Fruit fly (Drosophila melanogaster) whole organism, embryonic: ENCODE measurements around the gene Cyp4ac1.

Experiments
- Abd-B ChIP-seq: fragments of 200-800 bp; sonication (Bioruptor generic); optimal IDR thresholded peaks from 2 replicates; lab custom pipeline; 2018; ENCODE audit warnings: missing biosample characterization, mild to moderate bottlenecking, missing genetic modification characterization, moderate library complexity
- Adf1 ChIP-seq: fragments of 200-800 bp; sonication (Bioruptor generic); IDR thresholded peaks from 2 replicates; pipeline ENCODE4 v1.3.6; 2022; ENCODE audit warnings: missing biosample characterization, missing genetic modification characterization
- B-H1 ChIP-seq: fragments of 200-800 bp; sonication (Bioruptor generic); IDR thresholded peaks from 3 replicates; pipeline ENCODE4 v1.3.6; 2022; ENCODE audit warnings: missing biosample characterization, missing genetic modification characterization
- BtbVII ChIP-seq: fragments of 200-800 bp; sonication (Bioruptor generic); optimal IDR thresholded peaks from 3 replicates; lab custom pipeline; 2017; ENCODE audit warnings: missing biosample characterization, mild to moderate bottlenecking, missing genetic modification characterization
- Bteb2 ChIP-seq: fragments of 200-800 bp; sonication (Bioruptor generic); optimal IDR thresholded peaks from 2 replicates; lab custom pipeline; 2016; ENCODE audit warnings: missing biosample characterization, missing genetic modification characterization
- CG10565 ChIP-seq: fragments of 200-800 bp; sonication (Bioruptor generic); optimal IDR thresholded peaks from 3 replicates; lab custom pipeline; 2016; ENCODE audit warnings: missing biosample characterization, mild to moderate bottlenecking, missing genetic modification characterization
- CG11560 ChIP-seq: fragments of 200-800 bp; sonication (Bioruptor generic); IDR thresholded peaks from 3 replicates; pipeline ENCODE4 v1.3.6; 2022; ENCODE audit warnings: missing biosample characterization, missing genetic modification characterization
- CG12219 ChIP-seq: fragments of 200-800 bp; sonication (Bioruptor generic); optimal IDR thresholded peaks from 3 replicates; lab custom pipeline; 2018; ENCODE audit warnings: missing biosample characterization, mild to moderate bottlenecking, missing genetic modification characterization
- CG12391 ChIP-seq: fragments of 200-800 bp; sonication (Bioruptor generic); optimal IDR thresholded peaks from 3 replicates; lab custom pipeline; 2018; ENCODE audit warnings: missing biosample characterization, mild to moderate bottlenecking, missing genetic modification characterization, moderate library complexity
- CG13775 ChIP-seq: fragments of 200-800 bp; sonication (Bioruptor generic); optimal IDR thresholded peaks from 3 replicates; lab custom pipeline; 2017; ENCODE audit warnings: missing biosample characterization, mild to moderate bottlenecking, missing genetic modification characterization
- CG15601 ChIP-seq: fragments of 200-800 bp; sonication (Bioruptor generic); optimal IDR thresholded peaks from 3 replicates; lab custom pipeline; 2019; ENCODE audit warnings: missing biosample characterization, mild to moderate bottlenecking, missing genetic modification characterization, moderate library complexity
- CG18262 ChIP-seq: fragments of 200-800 bp; optimal IDR thresholded peaks from 3 replicates; lab custom pipeline; 2019; ENCODE audit warnings: missing biosample characterization, mild to moderate bottlenecking, missing genetic modification characterization, moderate library complexity
- CG31388 ChIP-seq: fragments of 200-800 bp; sonication (Bioruptor generic); optimal IDR thresholded peaks from 2 replicates; lab custom pipeline; 2016; ENCODE audit warnings: missing biosample characterization, missing genetic modification characterization
- CG3838 ChIP-seq: fragments of 200-800 bp; sonication (Bioruptor generic); optimal IDR thresholded peaks from 3 replicates; lab custom pipeline; 2016; ENCODE audit warnings: missing biosample characterization, missing genetic modification characterization
- CG3847 ChIP-seq: fragments of 200-800 bp; sonication (Bioruptor generic); IDR thresholded peaks from 2 replicates; pipeline ENCODE4 v1.3.6; 2022; ENCODE audit warnings: missing biosample characterization, missing genetic modification characterization
- CG3995 ChIP-seq: fragments of 200-800 bp; sonication (Bioruptor generic); optimal IDR thresholded peaks from 3 replicates; lab custom pipeline; 2016; ENCODE audit warnings: missing biosample characterization, missing genetic modification characterization
- CG4424 ChIP-seq: fragments of 200-800 bp; sonication (Bioruptor generic); optimal IDR thresholded peaks from 3 replicates; lab custom pipeline; 2016; ENCODE audit warnings: missing biosample characterization, missing genetic modification characterization
- CG4820 ChIP-seq: fragments of 200-800 bp; sonication (Bioruptor generic); optimal IDR thresholded peaks from 3 replicates; lab custom pipeline; 2016; ENCODE audit warnings: missing biosample characterization, missing genetic modification characterization
- CG7963 ChIP-seq: fragments of 200-800 bp; sonication (Bioruptor generic); IDR thresholded peaks from 3 replicates; pipeline ENCODE4 v1.3.6; 2022; ENCODE audit warnings: missing biosample characterization, missing genetic modification characterization; ENCODE audit not compliant: partially characterized antibody
- Elba2 ChIP-seq: fragments of 200-800 bp; sonication (Bioruptor generic); optimal IDR thresholded peaks from 3 replicates; lab custom pipeline; 2016; ENCODE audit warnings: missing biosample characterization, missing genetic modification characterization
- Hr39 ChIP-seq: fragments of >200 bp; optimal IDR thresholded peaks from 2 replicates; lab custom pipeline; 2017
- Hr78 ChIP-seq, 2 experiments: fragments of 200-800 bp in 1 of 2; fragments of >200 bp in 1 of 2; sonication (Bioruptor generic) in 1 of 2; optimal IDR thresholded peaks; 2 replicates each; lab custom pipeline; 2017 to 2019; ENCODE audit warnings: missing biosample characterization in 2 of 2, missing genetic modification characterization in 2 of 2, mild to moderate bottlenecking in 1 of 2, moderate library complexity in 1 of 2
- Jarid2 ChIP-seq: fragments of 200-800 bp; sonication (Bioruptor generic); optimal IDR thresholded peaks from 3 replicates; lab custom pipeline; 2017; ENCODE audit warnings: mild to moderate bottlenecking, missing biosample characterization, missing genetic modification reagents, missing genetic modification characterization
- MTF-1 ChIP-seq: fragments of 200-800 bp; sonication (Bioruptor generic); optimal IDR thresholded peaks from 2 replicates; lab custom pipeline; 2018; ENCODE audit warnings: missing biosample characterization, mild to moderate bottlenecking, missing genetic modification characterization, borderline replicate concordance
- Max ChIP-seq: fragments of 200-800 bp; sonication (Bioruptor generic); optimal IDR thresholded peaks from 2 replicates; lab custom pipeline; 2016; ENCODE audit warnings: missing biosample characterization, mild to moderate bottlenecking, missing genetic modification characterization
- Six4 ChIP-seq: fragments of 200-800 bp; sonication (Bioruptor generic); optimal IDR thresholded peaks from 2 replicates; lab custom pipeline; 2016; ENCODE audit warnings: missing biosample characterization, missing genetic modification characterization
- Sry-δ ChIP-seq: fragments of 200-800 bp; sonication (Bioruptor generic); optimal IDR thresholded peaks from 2 replicates; lab custom pipeline; 2016; ENCODE audit warnings: missing biosample characterization, missing genetic modification characterization
- Stat92E ChIP-seq, 3 experiments: fragments of >200 bp in 2 of 3; fragments of 200-800 bp in 1 of 3; sonication (Bioruptor generic) in 1 of 3; optimal IDR thresholded peaks; 2 replicates each; lab custom pipeline; 2017 to 2019; ENCODE audit warnings: missing biosample characterization in 3 of 3, missing genetic modification characterization in 3 of 3, mild to moderate bottlenecking in 1 of 3, moderate library complexity in 1 of 3
- Tbp ChIP-seq: fragments of >200 bp; optimal IDR thresholded peaks from 2 replicates; lab custom pipeline; 2018; ENCODE audit warnings: missing biosample characterization, missing genetic modification characterization
- ato ChIP-seq: fragments of 200-800 bp; sonication (Bioruptor generic); IDR thresholded peaks from 2 replicates; pipeline ENCODE4 v1.3.6; 2022; ENCODE audit warnings: missing biosample characterization, missing genetic modification characterization; ENCODE audit not compliant: partially characterized antibody
- danr ChIP-seq: fragments of 200-800 bp; sonication (Bioruptor generic); IDR thresholded peaks from 2 replicates; pipeline ENCODE4 v1.3.6; 2022; ENCODE audit warnings: missing biosample characterization, missing genetic modification characterization
- exex ChIP-seq: fragments of 200-800 bp; sonication (Bioruptor generic); optimal IDR thresholded peaks from 4 replicates; lab custom pipeline; 2018; ENCODE audit warnings: missing biosample characterization, mild to moderate bottlenecking, missing genetic modification characterization, moderate library complexity
- fu2 ChIP-seq: fragments of 200-800 bp; sonication (Bioruptor generic); optimal IDR thresholded peaks from 2 replicates; lab custom pipeline; 2016; ENCODE audit warnings: missing biosample characterization, missing genetic modification characterization
- hb ChIP-seq: fragments of 200-800 bp; sonication (Bioruptor generic); IDR thresholded peaks from 3 replicates; pipeline ENCODE4 v1.3.6; 2022; ENCODE audit warnings: missing biosample characterization, missing genetic modification characterization; ENCODE audit not compliant: partially characterized antibody
- her ChIP-seq: fragments of 200-800 bp; sonication (Bioruptor generic); optimal IDR thresholded peaks from 2 replicates; lab custom pipeline; 2016; ENCODE audit warnings: missing biosample characterization, missing genetic modification characterization
- insv ChIP-seq, 2 experiments: fragments of 200-800 bp; sonication (Bioruptor generic); optimal IDR thresholded peaks; 3 replicates each; lab custom pipeline; 2016 to 2018; ENCODE audit warnings: missing biosample characterization in 2 of 2, missing genetic modification characterization in 2 of 2
- kay ChIP-seq: fragments of 200-800 bp; sonication (Bioruptor generic); optimal IDR thresholded peaks from 2 replicates; lab custom pipeline; 2016; ENCODE audit warnings: missing biosample characterization, missing genetic modification characterization
- kni ChIP-seq: fragments of 200-800 bp; sonication (Bioruptor generic); optimal IDR thresholded peaks from 3 replicates; lab custom pipeline; 2017; ENCODE audit warnings: mild to moderate bottlenecking, missing biosample characterization, missing genetic modification reagents, missing genetic modification characterization
- lilli ChIP-seq: fragments of 200-800 bp; sonication (Bioruptor generic); optimal IDR thresholded peaks from 3 replicates; lab custom pipeline; 2016; ENCODE audit warnings: missing biosample characterization, missing genetic modification characterization
- lmd ChIP-seq: fragments of 200-800 bp; sonication (Bioruptor generic); IDR thresholded peaks from 2 replicates; pipeline ENCODE4 v1.3.6; 2022; ENCODE audit warnings: missing biosample characterization, missing genetic modification characterization
- lola ChIP-seq, 3 experiments: fragments of >200 bp in 2 of 3; fragments of 200-800 bp in 1 of 3; sonication (Bioruptor generic) in 1 of 3; optimal IDR thresholded peaks; 2 replicates each; lab custom pipeline; 2017 to 2019; ENCODE audit warnings: missing biosample characterization in 3 of 3, missing genetic modification characterization in 3 of 3, mild to moderate bottlenecking in 1 of 3, moderate library complexity in 1 of 3
- odd ChIP-seq: fragments of 200-800 bp; sonication (Bioruptor generic); optimal IDR thresholded peaks from 2 replicates; lab custom pipeline; 2017; ENCODE audit warnings: missing biosample characterization, mild to moderate bottlenecking, missing genetic modification characterization
- otp ChIP-seq: fragments of 200-800 bp; sonication (Bioruptor generic); IDR thresholded peaks from 3 replicates; pipeline ENCODE4, ENCODE4 v1.3.6; 2022; ENCODE audit warnings: missing biosample characterization, missing genetic modification characterization
- run ChIP-seq: fragments of 200-800 bp; sonication (Bioruptor generic); optimal IDR thresholded peaks from 3 replicates; lab custom pipeline; 2018; ENCODE audit warnings: missing biosample characterization, mild to moderate bottlenecking, missing genetic modification characterization
- shn ChIP-seq: fragments of 200-800 bp; sonication (Bioruptor generic); optimal IDR thresholded peaks from 3 replicates; lab custom pipeline; 2016; ENCODE audit warnings: missing biosample characterization, missing genetic modification characterization
- slp2 ChIP-seq: fragments of 200-800 bp; sonication (Bioruptor generic); optimal IDR thresholded peaks from 2 replicates; lab custom pipeline; 2016; ENCODE audit warnings: missing biosample characterization, missing genetic modification characterization
- stwl ChIP-seq: fragments of 200-800 bp; sonication (Bioruptor generic); optimal IDR thresholded peaks from 3 replicates; lab custom pipeline; 2018; ENCODE audit warnings: missing biosample characterization, mild to moderate bottlenecking, missing genetic modification characterization, moderate library complexity
- tap ChIP-seq: fragments of 200-800 bp; optimal IDR thresholded peaks from 3 replicates; lab custom pipeline; 2019; ENCODE audit warnings: missing biosample characterization, mild to moderate bottlenecking, missing genetic modification characterization, moderate library complexity
- wdn ChIP-seq: fragments of 200-800 bp; sonication (Bioruptor generic); IDR thresholded peaks from 2 replicates; pipeline ENCODE4 v1.3.6; 2022; ENCODE audit warnings: missing biosample characterization, missing genetic modification characterization
- zen2 ChIP-seq: fragments of 200-800 bp; sonication (Bioruptor generic); IDR thresholded peaks from 3 replicates; pipeline ENCODE4 v1.3.6; 2022; ENCODE audit warnings: missing biosample characterization, missing genetic modification characterization; ENCODE audit not compliant: partially characterized antibody

Gene Cyp4ac1

dm6 chr2L:5237899-5238566 is 25.8 kb upstream of the Cyp4ac1 start (continued):
- TF ChIP-seq zen2 (GFP tag; lab: Robert Waterston, UW) (no peak), CG3847 (no peak), Sry-δ (no peak), B-H1 (no peak), otp (GFP tag; lab: Robert Waterston, UW) (no peak), slp2 (no peak), hb (GFP tag; lab: Robert Waterston, UW) (no peak), CG18262 (tag; lab: Kevin White, UChicago) (peak; percentile 92), CG4820 (GFP tag; lab: Kevin White, UChicago) (peak; percentile 32), kay (GFP tag; lab: Kevin White, UChicago) (peak; percentile 5), CG15601 (tag; lab: Kevin White, UChicago) (peak; percentile 81), Abd-B (GFP tag; lab: Kevin White, UChicago) (peak; percentile 67), Hr39 (lab: Kevin White, UChicago) (no peak), kni (GFP tag; lab: Kevin White, UChicago) (no peak), CG10565 (GFP tag; lab: Kevin White, UChicago) (no peak), run (tag; lab: Kevin White, UChicago) (peak; percentile 13), CG31388 (no peak), CG3995 (GFP tag; lab: Kevin White, UChicago) (no peak), odd (GFP tag; lab: Kevin White, UChicago) (peak; percentile 6), Six4 (peak; percentile 46), CG11560 (tag; lab: Robert Waterston, UW) (no peak), tap (tag; lab: Kevin White, UChicago) (peak; percentile 55), lola (GFP tag; optimal IDR thresholded peaks at IDR 0.05; lab: Kevin White, UChicago) (peak in 1 of 3 experiments; percentile 92), CG12391 (tag; lab: Kevin White, UChicago) (peak; percentile 90), CG3838 (GFP tag; lab: Kevin White, UChicago) (no peak), exex (tag; lab: Kevin White, UChicago) (no peak), CG12219 (GFP tag; lab: Kevin White, UChicago) (no peak), shn (no peak), stwl (peak; percentile 31), fu2 (GFP tag; lab: Kevin White, UChicago) (no peak), Bteb2 (no peak), CG7963 (GFP tag; lab: Robert Waterston, UW) (no peak), insv (GFP tag; optimal IDR thresholded peaks at IDR 0.05; lab: Kevin White, UChicago) (no peak), Max (peak; percentile 28), lilli (GFP tag; lab: Kevin White, UChicago) (peak; percentile 38), BtbVII (no peak), CG4424 (GFP tag; lab: Kevin White, UChicago) (peak; percentile 71), Hr78 (GFP tag; optimal IDR thresholded peaks at IDR 0.05; lab: Kevin White, UChicago) (peak in 1 of 2 experiments; percentile 73), Elba2 (GFP tag; lab: Kevin White, UChicago) (no peak), wdn (GFP tag; lab: Robert Waterston, UW) (no peak), MTF-1 (no peak), lmd (GFP tag; lab: Robert Waterston, UW) (peak; percentile 62), ato (GFP tag; lab: Robert Waterston, UW) (no peak), danr (GFP tag; lab: Robert Waterston, UW) (no peak), Stat92E (GFP tag; optimal IDR thresholded peaks at IDR 0.05; lab: Kevin White, UChicago) (no peak), CG13775 (peak; percentile 60), Jarid2 (no peak), Adf1 (GFP tag; lab: Robert Waterston, UW) (no peak), her (no peak), Tbp (GFP tag; lab: Kevin White, UChicago) (no peak)
